Worm (Caenorhabditis elegans) whole organism, L3 larva: ENCODE data around the gene Y82E9BR.3.

Experiments
- R02D3.7 ChIP-seq: fragments of 150-350 bp; optimal IDR thresholded peaks from 2 replicates; lab custom pipeline; 2014; ENCODE audit warnings: missing biosample characterization, missing genetic modification characterization
- ZK546.5 ChIP-seq: sonication (generic microtip); optimal IDR thresholded peaks from 2 replicates; lab custom pipeline; 2017; ENCODE audit warnings: missing biosample characterization, missing genetic modification characterization
- ama-1 ChIP-seq: fragments of 150-350 bp; optimal IDR thresholded peaks from 2 replicates; lab custom pipeline; 2018
- ceh-16 ChIP-seq: sonication (generic microtip); optimal IDR thresholded peaks from 2 replicates; lab custom pipeline; 2017; ENCODE audit warnings: missing biosample characterization, missing genetic modification characterization
- ceh-9 ChIP-seq: sonication (generic microtip); optimal IDR thresholded peaks from 2 replicates; lab custom pipeline; 2018; ENCODE audit warnings: missing biosample characterization, missing genetic modification characterization
- egl-5 ChIP-seq: fragments of 150-350 bp; optimal IDR thresholded peaks from 2 replicates; lab custom pipeline; 2017; ENCODE audit warnings: missing biosample characterization, missing genetic modification reagents, missing genetic modification characterization, inconsistent platforms
- elt-2 ChIP-seq: sonication (generic microtip); optimal IDR thresholded peaks from 2 replicates; lab custom pipeline; 2016; ENCODE audit warnings: missing genetic modification reagents, mild to moderate bottlenecking, missing genetic modification characterization, missing compliant biosample characterization
- eor-1 ChIP-seq, 2 experiments: fragments of 150-350 bp; optimal IDR thresholded peaks; 2 replicates each; lab custom pipeline; 2014 to 2018; ENCODE audit warnings: missing biosample characterization in 2 of 2, missing genetic modification characterization in 2 of 2
- fkh-10 ChIP-seq: sonication (generic microtip); optimal IDR thresholded peaks from 2 replicates; lab custom pipeline; 2017; ENCODE audit warnings: missing biosample characterization, missing genetic modification reagents, missing genetic modification characterization
- fkh-2 ChIP-seq: fragments of 150-350 bp; optimal IDR thresholded peaks from 2 replicates; lab custom pipeline; 2014; ENCODE audit warnings: missing biosample characterization, missing genetic modification reagents, missing genetic modification characterization
- hmg-11 ChIP-seq: sonication (generic microtip); optimal IDR thresholded peaks from 2 replicates; lab custom pipeline; 2016; ENCODE audit warnings: missing genetic modification characterization, missing compliant biosample characterization
- jun-1 ChIP-seq: fragments of 150-350 bp; optimal IDR thresholded peaks from 2 replicates; lab custom pipeline; 2014; ENCODE audit warnings: missing biosample characterization, missing genetic modification reagents, missing genetic modification characterization
- lin-15B ChIP-seq: fragments of 150-350 bp; optimal IDR thresholded peaks from 2 replicates; lab custom pipeline; 2014; ENCODE audit warnings: missing biosample characterization, missing genetic modification characterization
- lin-39 ChIP-seq: fragments of 150-350 bp; optimal IDR thresholded peaks from 2 replicates; lab custom pipeline; 2018; ENCODE audit warnings: missing biosample characterization, missing genetic modification reagents, missing genetic modification characterization
- lsy-12 ChIP-seq: sonication (generic microtip); optimal IDR thresholded peaks from 2 replicates; lab custom pipeline; 2016; ENCODE audit warnings: mild to moderate bottlenecking, missing genetic modification characterization, missing compliant biosample characterization
- mdl-1 ChIP-seq: fragments of 150-350 bp; optimal IDR thresholded peaks from 2 replicates; lab custom pipeline; 2014; ENCODE audit warnings: missing biosample characterization, missing genetic modification characterization
- mml-1 ChIP-seq: fragments of 150-350 bp; sonication (generic microtip); optimal IDR thresholded peaks from 3 replicates; lab custom pipeline; 2014; ENCODE audit warnings: missing biosample characterization, missing genetic modification characterization
- nfya-1 ChIP-seq: sonication (generic microtip); optimal IDR thresholded peaks from 2 replicates; lab custom pipeline; 2017; ENCODE audit warnings: missing genetic modification characterization, mild to moderate bottlenecking, missing compliant biosample characterization, antibody characterized with exemption, moderate library complexity; ENCODE audit not compliant: insufficient read depth
- nhr-11 ChIP-seq: fragments of 150-350 bp; optimal IDR thresholded peaks from 2 replicates; lab custom pipeline; 2014; ENCODE audit warnings: missing biosample characterization, missing genetic modification characterization
- nhr-23 ChIP-seq: fragments of 150-350 bp; optimal IDR thresholded peaks from 2 replicates; lab custom pipeline; 2014; ENCODE audit warnings: missing biosample characterization, missing genetic modification reagents, missing genetic modification characterization
- nhr-237 ChIP-seq: fragments of 150-350 bp; optimal IDR thresholded peaks from 2 replicates; lab custom pipeline; 2014; ENCODE audit warnings: missing biosample characterization, missing genetic modification characterization
- nhr-25 ChIP-seq: sonication (generic microtip); optimal IDR thresholded peaks from 2 replicates; lab custom pipeline; 2017; ENCODE audit warnings: missing biosample characterization, missing genetic modification characterization
- nhr-28 ChIP-seq: fragments of 150-350 bp; optimal IDR thresholded peaks from 2 replicates; lab custom pipeline; 2014; ENCODE audit warnings: missing biosample characterization, missing genetic modification characterization
- nhr-43 ChIP-seq: sonication (generic microtip); optimal IDR thresholded peaks from 2 replicates; lab custom pipeline; 2016; ENCODE audit warnings: mild to moderate bottlenecking, missing genetic modification characterization, missing compliant biosample characterization; ENCODE audit not compliant: poor library complexity, severe bottlenecking
- nhr-67 ChIP-seq: fragments of 150-350 bp; optimal IDR thresholded peaks from 2 replicates; lab custom pipeline; 2014; ENCODE audit warnings: missing biosample characterization, missing genetic modification characterization
- pha-4 ChIP-seq: fragments of 150-350 bp; optimal IDR thresholded peaks from 2 replicates; lab custom pipeline; 2014; ENCODE audit warnings: missing biosample characterization, missing genetic modification reagents, missing genetic modification characterization
- pqm-1 ChIP-seq: fragments of 150-350 bp; optimal IDR thresholded peaks from 2 replicates; lab custom pipeline; 2017; ENCODE audit warnings: missing biosample characterization, missing genetic modification characterization, inconsistent platforms
- sea-2 ChIP-seq: fragments of 150-350 bp; sonication (generic microtip); optimal IDR thresholded peaks from 4 replicates; lab custom pipeline; 2014; ENCODE audit warnings: missing biosample characterization, missing genetic modification reagents, missing genetic modification characterization
- skn-1 ChIP-seq: fragments of 150-350 bp; optimal IDR thresholded peaks from 2 replicates; lab custom pipeline; 2014; ENCODE audit warnings: missing biosample characterization, missing genetic modification characterization
- snpc-4 ChIP-seq: fragments of 150-350 bp; optimal IDR thresholded peaks from 2 replicates; lab custom pipeline; 2014; ENCODE audit warnings: missing biosample characterization, missing genetic modification characterization
- tbx-2 ChIP-seq: sonication (generic microtip); optimal IDR thresholded peaks from 2 replicates; lab custom pipeline; 2016; ENCODE audit warnings: mild to moderate bottlenecking, missing genetic modification characterization, missing compliant biosample characterization
- ztf-4 ChIP-seq: fragments of 150-350 bp; optimal IDR thresholded peaks from 2 replicates; lab custom pipeline; 2014; ENCODE audit warnings: missing biosample characterization, missing genetic modification characterization

Y82E9BR.3 gene

ce11 chrIII:1395355-1395754 is 23.6 kb upstream of the Y82E9BR.3 start:
- TF ChIP-seq pqm-1 (tag; lab: Kevin White, UChicago), result peak; percentile 30
- TF ChIP-seq hmg-11, result no peak
- no peak for TF ChIP-seq ceh-9 (tag; lab: Kevin White, UChicago)
- peak; percentile 17 for TF ChIP-seq pha-4 (tag; lab: Kevin White, UChicago)
- TF ChIP-seq elt-2 (tag; lab: Kevin White, UChicago), result peak; percentile 68
- no peak for TF ChIP-seq nhr-28

DNA sequence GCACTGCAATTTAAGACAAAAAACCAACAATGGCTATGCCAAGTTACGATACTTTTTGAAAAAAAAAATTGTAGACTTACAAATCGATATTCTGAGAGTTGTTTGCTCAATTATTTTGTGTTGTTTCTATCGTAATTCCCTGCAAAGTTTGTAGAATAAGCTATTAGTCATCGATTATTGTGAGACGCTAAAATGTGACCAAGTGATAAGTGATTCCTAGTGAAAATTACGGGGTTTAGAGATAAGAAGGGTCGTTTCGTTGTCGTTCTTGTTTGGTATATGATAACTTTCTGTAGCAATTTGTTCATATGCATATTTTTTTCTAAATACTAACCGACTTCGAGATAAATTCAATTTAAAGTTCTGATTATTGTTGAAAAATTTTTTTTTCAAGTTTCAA is 20.8 kb upstream of the Y82E9BR.3 start:
- TF ChIP-seq ceh-16 (tag; lab: Kevin White, UChicago), result no peak
- peak; percentile 83 for TF ChIP-seq elt-2 (tag; lab: Kevin White, UChicago)
- no peak for TF ChIP-seq lin-39 (tag; lab: Kevin White, UChicago)
- TF ChIP-seq nhr-23 (tag; lab: Kevin White, UChicago), result no peak
- TF ChIP-seq lin-15B (tag; lab: Kevin White, UChicago), result no peak
- peak; percentile 84 for TF ChIP-seq pqm-1 (tag; lab: Kevin White, UChicago)
- no peak for TF ChIP-seq hmg-11
- no peak for TF ChIP-seq nhr-237
- TF ChIP-seq nhr-67 (tag; lab: Kevin White, UChicago), result no peak
- no peak for TF ChIP-seq tbx-2 (tag; lab: Kevin White, UChicago)
- TF ChIP-seq pha-4 (tag; lab: Kevin White, UChicago), result peak; percentile 8
- no peak for TF ChIP-seq nhr-43 (tag; lab: Kevin White, UChicago)
- TF ChIP-seq ZK546.5 (tag; lab: Kevin White, UChicago), result no peak
- TF ChIP-seq ceh-9 (tag; lab: Kevin White, UChicago), result no peak
- TF ChIP-seq ztf-4 (tag; lab: Kevin White, UChicago), result no peak
- no peak for TF ChIP-seq nfya-1 (tag; lab: Kevin White, UChicago)
- TF ChIP-seq egl-5 (tag; lab: Kevin White, UChicago), result no peak
- TF ChIP-seq snpc-4 (tag; lab: Kevin White, UChicago), result no peak
- TF ChIP-seq jun-1 (tag; lab: Kevin White, UChicago), result no peak
- TF ChIP-seq nhr-28, result no peak
- TF ChIP-seq eor-1 (tag; optimal IDR thresholded peaks at IDR 0.05; lab: Kevin White, UChicago), result no peak

DNA sequence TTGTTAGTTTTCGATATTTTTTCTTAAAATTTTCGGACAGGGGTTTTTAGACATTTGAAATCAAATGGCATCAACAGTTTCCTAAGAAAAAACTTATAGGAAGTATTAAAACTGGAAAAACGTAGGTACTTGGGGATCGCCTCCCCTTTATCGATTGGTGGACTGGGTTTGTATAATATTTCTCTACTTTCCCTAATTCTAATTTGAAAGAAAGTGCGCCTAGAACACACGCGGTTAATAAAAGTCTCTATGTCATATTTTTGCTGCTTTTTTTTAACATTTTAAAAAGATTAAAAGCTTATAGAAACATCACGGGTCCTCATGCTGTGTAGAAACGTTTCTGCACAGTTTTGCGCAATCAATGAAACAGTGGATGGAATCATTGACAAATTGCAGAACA is 19.3 kb upstream of the Y82E9BR.3 start, which contains the start of gene pals-16:
TSS of gene pals-16 (plus strand) at position 301 of the 400 bp plus-strand sequence.
- TF ChIP-seq skn-1 (tag; lab: Kevin White, UChicago) (no peak), ZK546.5 (tag; lab: Kevin White, UChicago) (no peak), snpc-4 (tag; lab: Kevin White, UChicago) (no peak), egl-5 (tag; lab: Kevin White, UChicago) (no peak), nhr-43 (tag; lab: Kevin White, UChicago) (no peak), lsy-12 (no peak), nhr-237 (no peak), mml-1 (tag; lab: Kevin White, UChicago) (no peak)

DNA sequence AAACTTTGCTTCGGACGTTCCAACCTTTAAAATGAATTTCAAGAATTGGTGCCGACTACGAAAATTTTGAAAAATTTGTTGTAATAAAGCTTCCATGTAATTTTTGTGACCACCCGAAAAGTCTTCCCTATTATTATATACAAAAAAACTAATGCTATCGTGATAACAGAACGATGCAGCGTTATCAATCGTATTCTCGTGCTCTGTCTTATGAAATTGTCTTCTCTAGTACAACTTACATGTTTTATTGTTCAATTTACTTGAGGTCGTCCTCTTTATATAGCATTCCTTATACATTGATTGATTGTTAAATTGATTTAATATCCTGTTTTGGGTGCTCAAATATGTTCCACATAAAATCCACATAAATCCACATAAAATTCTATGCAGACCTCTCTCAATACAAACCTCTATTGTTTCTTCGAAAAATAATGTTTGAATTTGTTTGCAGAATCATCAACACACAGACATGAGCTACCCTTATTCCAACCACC is 17.5 kb upstream of the Y82E9BR.3 start, which contains the start of gene pals-19:
TSS of gene pals-19 (plus strand) at position 444 of the 494 bp plus-strand sequence.
- TF ChIP-seq nhr-237 (no peak), sea-2 (GFP tag; lab: Kevin White, UChicago) (no peak), mdl-1 (tag; lab: Kevin White, UChicago) (no peak), elt-2 (tag; lab: Kevin White, UChicago) (peak; percentile 82), pqm-1 (tag; lab: Kevin White, UChicago) (peak; percentile 67), pha-4 (tag; lab: Kevin White, UChicago) (peak; percentile 30), ama-1 (lab: Kevin White, UChicago) (no peak), fkh-10 (GFP tag; lab: Kevin White, UChicago) (no peak)

DNA sequence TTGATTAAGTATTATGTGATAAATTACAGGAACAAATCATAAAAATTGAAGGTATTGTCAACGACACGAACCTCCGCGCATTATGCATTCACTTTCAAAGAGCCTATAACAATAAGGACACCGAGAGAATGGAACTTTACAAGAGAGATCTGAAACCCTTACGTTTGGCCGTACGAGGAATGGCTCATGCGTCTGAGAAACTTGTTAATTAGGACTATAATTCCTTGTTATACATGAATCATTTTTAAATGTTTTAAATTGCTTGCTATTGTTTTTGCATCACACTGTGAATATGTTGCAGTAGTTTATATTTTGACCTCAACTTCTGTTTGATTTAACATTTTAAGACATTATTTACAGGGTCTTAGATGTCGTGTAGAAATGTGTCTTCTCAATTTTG is 15.9 kb upstream of the Y82E9BR.3 start, which contains the start of gene pals-18:
TSS of gene pals-18 (plus strand) at position 301 of the 400 bp plus-strand sequence.
- TF ChIP-seq nhr-11 (tag; lab: Kevin White, UChicago) (no peak), eor-1 (tag; optimal IDR thresholded peaks at IDR 0.05; lab: Kevin White, UChicago) (no peak), fkh-10 (GFP tag; lab: Kevin White, UChicago) (no peak), nhr-25 (tag; lab: Kevin White, UChicago) (no peak), pha-4 (tag; lab: Kevin White, UChicago) (no peak), fkh-2 (no peak), pqm-1 (tag; lab: Kevin White, UChicago) (no peak), R02D3.7 (no peak), nhr-23 (tag; lab: Kevin White, UChicago) (no peak), lin-39 (tag; lab: Kevin White, UChicago) (no peak)
